Fruit fly (Drosophila melanogaster): ENCODE measurements around the gene shi.
A peak's percentile ranks its signal among the peaks of the same experiment; 100 is the strongest.

The shi gene

DNA sequence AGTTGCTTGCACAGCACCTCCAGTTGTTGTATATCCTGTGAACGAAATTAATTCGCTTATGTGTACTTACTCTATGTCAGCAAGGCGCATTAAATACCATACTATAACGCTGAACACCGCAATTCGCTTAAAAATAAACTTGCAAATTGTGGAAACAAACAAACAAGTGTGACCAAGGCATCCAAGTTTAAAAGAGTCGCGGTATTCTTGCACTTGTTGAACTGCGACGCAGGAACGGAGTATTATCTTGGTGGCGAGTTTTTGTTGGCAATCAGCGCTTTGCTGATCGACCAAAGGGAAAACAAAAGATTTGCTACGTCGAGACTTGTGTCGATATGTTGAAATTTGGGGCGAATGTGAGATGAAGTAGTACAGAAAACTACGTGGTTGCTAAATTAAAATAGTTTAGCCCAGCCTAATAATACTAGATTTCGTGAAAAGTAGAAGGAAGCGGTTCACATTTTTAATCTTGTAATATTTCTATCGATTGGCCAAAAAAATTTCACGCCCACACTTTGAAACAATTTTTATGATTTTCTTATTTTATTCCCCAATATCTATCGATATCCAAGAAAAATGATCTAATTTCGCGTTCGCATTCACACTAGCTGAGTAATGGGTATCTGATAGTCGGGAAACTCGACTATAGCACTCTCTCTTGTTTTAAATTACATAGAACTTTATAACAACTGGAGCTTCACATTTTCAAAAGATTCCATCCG, 41.7 kb downstream of the shi start, which contains the start of gene Ranbp16:
Gene Ranbp16, minus strand, starts transcription at position 364 of the 722 bp plus-strand sequence.
- TF ChIP-seq tai (GFP tag; optimal IDR thresholded peaks at IDR 0.05) (no peak), N (GFP tag; optimal IDR thresholded peaks at IDR 0.05) (peak; percentile 90), Hr78 (GFP tag; optimal IDR thresholded peaks at IDR 0.05) (peak; percentile 79), woc (GFP tag; optimal IDR thresholded peaks at IDR 0.05) (peak; percentile 36), psq (GFP tag; optimal IDR thresholded peaks at IDR 0.05) (no peak)

dm6 chrX:15934226-15934547, 42.3 kb downstream of the shi start:
- TF ChIP-seq usp (GFP tag; optimal IDR thresholded peaks at IDR 0.05) (no peak), h (GFP tag; optimal IDR thresholded peaks at IDR 0.05) (no peak), GATAd (GFP tag; optimal IDR thresholded peaks at IDR 0.05) (no peak), dsf (GFP tag; optimal IDR thresholded peaks at IDR 0.05; ENCODE audit: borderline replicate concordance) (no peak), Hr78 (GFP tag; optimal IDR thresholded peaks at IDR 0.05) (no peak), woc (GFP tag; optimal IDR thresholded peaks at IDR 0.05) (peak; percentile 6), HLH106 (tag; optimal IDR thresholded peaks at IDR 0.05) (no peak)

DNA sequence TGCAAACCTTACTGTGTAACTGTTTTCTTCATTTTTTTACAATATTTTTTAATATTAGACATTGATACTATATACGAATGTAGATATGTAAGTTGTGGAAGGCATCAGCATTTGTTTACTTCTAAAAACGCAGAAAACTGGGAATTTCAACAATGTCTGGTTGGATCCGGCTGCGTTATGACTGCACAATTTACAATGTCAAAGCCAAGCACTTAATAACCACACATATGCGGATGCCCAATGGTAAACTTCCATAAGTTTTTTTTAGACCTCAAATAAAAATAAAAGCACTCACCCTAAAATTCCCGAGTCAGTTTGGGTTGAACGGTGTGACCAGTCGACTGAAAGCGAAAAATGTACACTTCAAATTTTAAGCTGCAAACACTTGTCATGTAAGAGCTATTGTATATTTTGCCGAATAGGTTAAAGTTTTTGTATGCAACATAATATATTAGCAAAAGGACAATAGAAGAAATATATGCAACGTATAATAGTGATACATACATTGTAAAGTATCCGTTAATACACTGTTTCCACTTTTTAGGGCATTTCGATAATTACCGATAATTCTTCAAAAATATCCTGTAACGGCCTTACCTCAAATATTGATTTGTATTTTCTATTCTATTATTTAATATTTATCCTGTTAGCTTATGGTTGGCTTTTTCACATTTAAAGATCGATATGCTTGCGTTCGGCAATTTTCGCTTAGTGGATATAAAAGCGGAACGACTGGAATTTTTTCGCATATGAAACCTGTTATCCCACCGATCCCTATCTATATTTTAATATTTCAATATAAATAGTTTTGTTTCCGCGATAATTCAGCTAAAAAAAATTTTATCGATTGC, 48.4 kb downstream of the shi start, which contains the start of gene Stim:
Gene Stim, minus strand, starts transcription at position 347 of the 851 bp plus-strand sequence.
- TF ChIP-seq N (GFP tag; optimal IDR thresholded peaks at IDR 0.05) (peak; percentile 67), Jra (GFP tag; optimal IDR thresholded peaks at IDR 0.05) (no peak), Rel (GFP tag; optimal IDR thresholded peaks at IDR 0.05) (no peak), Rel (tag; optimal IDR thresholded peaks at IDR 0.05) (peak; percentile 86), rgr (GFP tag; optimal IDR thresholded peaks at IDR 0.05) (no peak), brk (GFP tag; optimal IDR thresholded peaks at IDR 0.05) (no peak)

DNA sequence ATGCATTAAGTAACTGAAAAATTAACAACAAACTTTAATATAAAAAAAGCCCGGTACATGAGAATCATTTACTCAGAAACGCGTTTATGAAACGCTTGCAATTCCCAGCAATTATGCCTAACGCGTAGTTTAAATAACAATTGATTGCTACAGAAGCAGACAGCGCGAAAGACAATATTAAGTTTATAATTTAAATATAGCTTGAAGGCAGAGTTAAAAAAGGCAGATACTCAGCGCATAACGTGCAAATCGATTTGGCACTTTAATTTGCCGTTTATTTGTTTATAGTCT, 49.0 kb downstream of the shi start, which contains the start of gene CG8924:
Gene CG8924, plus strand, starts transcription at position 122 of the 291 bp plus-strand sequence.
- TF ChIP-seq HLH106 (tag; optimal IDR thresholded peaks at IDR 0.05) (no peak), tai (GFP tag; optimal IDR thresholded peaks at IDR 0.05) (no peak), Hnf4 (GFP tag; optimal IDR thresholded peaks at IDR 0.05) (no peak), dsf (GFP tag; optimal IDR thresholded peaks at IDR 0.05; ENCODE audit: borderline replicate concordance) (no peak), br (GFP tag; optimal IDR thresholded peaks at IDR 0.05) (no peak), h (GFP tag; optimal IDR thresholded peaks at IDR 0.05) (no peak), Dif (GFP tag; optimal IDR thresholded peaks at IDR 0.05; ENCODE audit: partially characterized antibody) (no peak), Rel (GFP tag; optimal IDR thresholded peaks at IDR 0.05) (no peak), Rel (tag; optimal IDR thresholded peaks at IDR 0.05) (no peak), usp (GFP tag; optimal IDR thresholded peaks at IDR 0.05) (no peak), Abd-B (GFP tag; optimal IDR thresholded peaks at IDR 0.05) (no peak), psq (GFP tag; optimal IDR thresholded peaks at IDR 0.05) (no peak), Vsx2 (GFP tag; optimal IDR thresholded peaks at IDR 0.05; ENCODE audit: partially characterized antibody) (no peak), dl (GFP tag; optimal IDR thresholded peaks at IDR 0.05; ENCODE audit: insufficient read depth in 1 of 2, partially characterized antibody in 2 of 2) (no peak), Sp1 (GFP tag; optimal IDR thresholded peaks at IDR 0.05) (no peak), OdsH (GFP tag; optimal IDR thresholded peaks at IDR 0.05) (no peak), sage (GFP tag; optimal IDR thresholded peaks at IDR 0.05) (no peak), lola (GFP tag; optimal IDR thresholded peaks at IDR 0.05) (no peak), rgr (GFP tag; optimal IDR thresholded peaks at IDR 0.05) (no peak)

- TF ChIP-seq dsf (GFP tag; optimal IDR thresholded peaks at IDR 0.05; ENCODE audit: borderline replicate concordance) (no peak), tai (GFP tag; optimal IDR thresholded peaks at IDR 0.05) (no peak), N (GFP tag; optimal IDR thresholded peaks at IDR 0.05) (no peak), Dfd (GFP tag; optimal IDR thresholded peaks at IDR 0.05) (no peak), OdsH (GFP tag; optimal IDR thresholded peaks at IDR 0.05) (no peak), CrebA (GFP tag; optimal IDR thresholded peaks at IDR 0.05; ENCODE audit: borderline replicate concordance) (no peak), fru (GFP tag; optimal IDR thresholded peaks at IDR 0.05) (no peak), sv (GFP tag; optimal IDR thresholded peaks at IDR 0.05) (no peak)
Observed at dm6 chrX:15941527-15941926, 49.6 kb downstream of the shi start.
